Worm (Caenorhabditis elegans) whole organism, L2 larva: ENCODE measurements around the gene mrps-33.

Experiments
- C34F6.9 ChIP-seq: fragments of 150-350 bp; optimal IDR thresholded peaks from 2 replicates; lab custom pipeline; 2014; ENCODE audit warnings: missing biosample characterization, missing genetic modification characterization
- sma-3 ChIP-seq: sonication (generic microtip); optimal IDR thresholded peaks from 2 replicates; lab custom pipeline; 2016; ENCODE audit warnings: missing genetic modification reagents, missing genetic modification characterization, missing compliant biosample characterization

- TF ChIP-seq sma-3 (peak; percentile 15), C34F6.9 (tag; lab: Kevin White, UChicago) (peak; percentile 6)
These were observed 48.3 kb downstream of the mrps-33 start, which contains the start of the genes hst-1 and ints-6 for ce11 chrIV:8691486-8691885.
